Fruit fly (Drosophila melanogaster) Kc167 (cell line): ENCODE data around the gene BNIP3.
"Not testable (repeated sequence)": the region's sequence is repeated elsewhere in the genome, so short reads cannot be mapped to it uniquely, and the experiment has no call there.

ENCODE experiments used
- Myc ChIP-seq: fragments of >200 bp; optimal IDR thresholded peaks from 2 replicates; lab custom pipeline; 2017; ENCODE audit warnings: missing external identifiers
- Sin3A ChIP-seq: fragments of >200 bp; optimal IDR thresholded peaks from 2 replicates; lab custom pipeline; 2018; ENCODE audit warnings: missing external identifiers
- h ChIP-seq: fragments of >200 bp; optimal IDR thresholded peaks from 3 replicates; lab custom pipeline; 2018; ENCODE audit warnings: missing external identifiers
- insv ChIP-seq: fragments of >200 bp; optimal IDR thresholded peaks from 3 replicates; lab custom pipeline; 2018; ENCODE audit warnings: missing external identifiers
- psq ChIP-seq: fragments of >200 bp; optimal IDR thresholded peaks from 2 replicates; lab custom pipeline; 2017; ENCODE audit warnings: missing external identifiers
- ttk ChIP-seq: sonication (Bioruptor generic); optimal IDR thresholded peaks from 2 replicates; lab custom pipeline; 2017; ENCODE audit warnings: missing external identifiers

BNIP3 gene

DNA sequence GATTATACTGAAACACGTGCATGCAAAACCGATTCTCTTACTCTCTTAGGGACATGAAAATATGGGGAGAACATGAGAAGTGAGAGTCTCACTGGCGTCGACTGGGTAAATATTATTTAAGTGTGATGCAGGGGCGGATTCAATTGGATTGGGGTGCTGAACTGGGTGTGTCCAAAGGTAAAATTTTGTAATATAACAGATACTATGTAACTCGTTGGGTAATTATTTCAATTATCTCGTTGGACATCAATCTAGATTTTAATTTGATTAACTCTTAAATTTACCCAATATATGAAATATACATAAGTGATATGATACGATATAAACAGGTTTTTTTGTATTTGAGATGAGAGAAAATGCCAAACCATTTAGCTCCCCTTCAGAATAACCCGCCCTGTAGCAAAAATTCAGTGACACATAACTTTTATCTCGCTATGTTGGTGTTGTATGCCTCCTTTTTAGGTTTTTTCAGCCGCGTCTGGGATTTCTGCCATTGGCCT, 11.0 kb downstream of the BNIP3 start:
- TF ChIP-seq insv (lab: Kevin White, UChicago): no peak
- TF ChIP-seq psq (lab: Kevin White, UChicago): no peak
- no peak for TF ChIP-seq h (lab: Kevin White, UChicago)
- TF ChIP-seq Sin3A (lab: Kevin White, UChicago): no peak
- no peak for TF ChIP-seq Myc (lab: Kevin White, UChicago)
- no peak for TF ChIP-seq ttk (lab: Kevin White, UChicago)

dm6 chr3L:20507552-20507951, 11.6 kb downstream of the BNIP3 start:
- TF ChIP-seq Sin3A (lab: Kevin White, UChicago) (no peak), insv (lab: Kevin White, UChicago) (no peak), ttk (lab: Kevin White, UChicago) (no peak), h (lab: Kevin White, UChicago) (no peak), psq (lab: Kevin White, UChicago) (no peak), Myc (lab: Kevin White, UChicago) (no peak)

DNA sequence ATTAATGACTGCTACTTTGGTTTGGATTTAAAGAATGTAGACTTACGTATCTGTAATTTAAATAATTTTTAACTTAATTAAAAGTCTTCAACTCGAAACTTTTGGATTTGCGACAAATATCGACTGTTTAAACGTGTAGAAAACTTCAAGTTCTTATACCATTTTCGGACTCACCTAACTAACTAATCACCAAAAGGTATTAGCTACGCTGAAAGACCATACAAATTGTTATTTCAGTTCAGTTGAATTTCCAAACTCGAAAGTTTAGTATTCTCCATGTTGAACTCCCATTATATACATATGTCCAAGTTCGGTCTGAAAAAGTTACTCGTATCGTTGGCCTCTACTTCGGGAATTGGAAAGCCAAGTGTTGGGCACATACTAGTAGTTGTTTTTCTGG, 13.5 kb downstream of the BNIP3 start, which contains the start of gene CG5078:
TSS of gene CG5078 (plus strand) at position 301 of the 400 bp plus-strand sequence.
- TF ChIP-seq psq (lab: Kevin White, UChicago) (no peak), Sin3A (lab: Kevin White, UChicago) (no peak), h (lab: Kevin White, UChicago) (no peak), ttk (lab: Kevin White, UChicago) (no peak), Myc (lab: Kevin White, UChicago) (no peak), insv (lab: Kevin White, UChicago) (no peak)

- not testable (repeated sequence) for TF ChIP-seq h, psq, ttk (lab: Kevin White, UChicago)
These were observed 15.3 kb downstream of the BNIP3 start, which contains the start of gene CG17637 for dm6 chr3L:20503886-20504285. Gene CG17637, plus strand, starts transcription at chr3L:20504186.

dm6 chr3L:20503256-20503655, 15.9 kb downstream of the BNIP3 start:
- TF ChIP-seq insv (lab: Kevin White, UChicago) (no peak), Myc (lab: Kevin White, UChicago) (no peak), psq (lab: Kevin White, UChicago) (no peak), h (lab: Kevin White, UChicago) (no peak), ttk (lab: Kevin White, UChicago) (no peak), Sin3A (lab: Kevin White, UChicago) (no peak)

- TF ChIP-seq Sin3A, ttk, Myc (lab: Kevin White, UChicago): not testable (repeated sequence)
These were observed 19.7 kb downstream of the BNIP3 start, which contains the start of gene CG18281 for dm6 chr3L:20499536-20499935. Gene CG18281, plus strand, starts transcription at chr3L:20499836.

DNA sequence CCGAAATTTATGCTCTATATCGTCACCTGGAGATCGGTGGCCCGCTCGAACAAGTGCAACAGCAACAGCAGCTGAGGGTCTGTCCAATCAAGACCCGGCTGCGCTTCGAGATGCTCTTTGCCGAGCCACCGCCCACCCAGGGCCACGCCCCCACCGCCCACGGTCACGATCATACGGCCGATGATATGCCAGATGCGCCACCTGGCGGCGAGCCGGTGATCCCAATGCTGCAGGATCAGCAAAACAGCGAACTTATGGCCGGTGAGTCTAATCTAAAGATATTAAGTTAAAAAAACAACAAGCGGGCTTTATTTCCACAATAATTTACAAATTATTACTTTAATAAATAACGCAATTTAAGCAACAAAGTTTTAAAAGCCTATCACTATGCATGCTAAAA, 21.0 kb downstream of the BNIP3 start:
- TF ChIP-seq h (lab: Kevin White, UChicago) (no peak), psq (lab: Kevin White, UChicago) (no peak), ttk (lab: Kevin White, UChicago) (no peak), Myc (lab: Kevin White, UChicago) (no peak), Sin3A (lab: Kevin White, UChicago) (no peak), insv (lab: Kevin White, UChicago) (no peak)

DNA sequence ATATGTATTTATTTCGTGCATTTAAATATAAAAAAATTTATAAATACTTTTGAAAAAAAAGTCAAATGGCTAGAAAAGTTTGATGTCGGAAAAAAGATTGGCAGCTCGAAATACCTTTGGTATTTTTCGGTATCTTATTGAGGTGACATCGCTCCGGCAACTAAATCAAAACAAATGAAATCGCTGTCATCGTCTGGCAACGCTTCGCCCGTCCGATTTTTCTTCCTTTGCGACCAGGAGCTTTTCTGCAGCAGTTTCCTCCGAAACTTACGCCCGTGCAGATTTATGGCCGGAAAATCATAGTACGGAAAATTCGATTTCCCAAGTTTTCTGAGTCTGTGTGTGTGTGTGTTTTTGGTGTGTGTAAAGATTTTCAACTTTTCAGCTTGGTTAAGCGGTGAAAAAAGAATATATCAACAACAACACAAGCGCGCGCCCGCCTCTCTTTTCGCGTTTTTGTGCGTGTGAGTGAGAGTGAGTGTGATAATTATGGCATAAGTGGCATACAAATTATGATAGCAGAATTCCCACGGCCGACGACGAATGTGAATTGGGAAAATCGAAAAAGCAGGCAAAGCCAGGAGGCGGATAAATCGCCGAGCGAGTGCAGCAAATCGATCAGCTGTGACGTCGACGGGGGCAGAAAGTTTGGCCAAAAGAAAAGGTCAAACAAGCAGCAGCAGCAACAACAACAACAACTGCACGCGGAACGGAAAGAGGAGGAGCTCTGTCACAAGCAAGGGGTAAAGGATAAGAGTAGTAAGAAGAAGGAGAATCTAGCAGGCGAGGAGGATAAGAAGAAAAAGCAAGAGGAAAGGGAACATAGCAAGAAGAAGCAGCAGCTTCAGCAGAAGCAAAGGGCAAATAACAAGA, 21.8 kb downstream of the BNIP3 start, which contains the start of gene CG32425:
TSS of gene CG32425 (plus strand) at position 200 of the 873 bp plus-strand sequence.
- TF ChIP-seq Sin3A (lab: Kevin White, UChicago): no peak
- TF ChIP-seq psq (lab: Kevin White, UChicago): no peak
- no peak for TF ChIP-seq ttk (lab: Kevin White, UChicago)
- no peak for TF ChIP-seq h (lab: Kevin White, UChicago)
- no peak for TF ChIP-seq Myc (lab: Kevin White, UChicago)
- no peak for TF ChIP-seq insv (lab: Kevin White, UChicago)

DNA sequence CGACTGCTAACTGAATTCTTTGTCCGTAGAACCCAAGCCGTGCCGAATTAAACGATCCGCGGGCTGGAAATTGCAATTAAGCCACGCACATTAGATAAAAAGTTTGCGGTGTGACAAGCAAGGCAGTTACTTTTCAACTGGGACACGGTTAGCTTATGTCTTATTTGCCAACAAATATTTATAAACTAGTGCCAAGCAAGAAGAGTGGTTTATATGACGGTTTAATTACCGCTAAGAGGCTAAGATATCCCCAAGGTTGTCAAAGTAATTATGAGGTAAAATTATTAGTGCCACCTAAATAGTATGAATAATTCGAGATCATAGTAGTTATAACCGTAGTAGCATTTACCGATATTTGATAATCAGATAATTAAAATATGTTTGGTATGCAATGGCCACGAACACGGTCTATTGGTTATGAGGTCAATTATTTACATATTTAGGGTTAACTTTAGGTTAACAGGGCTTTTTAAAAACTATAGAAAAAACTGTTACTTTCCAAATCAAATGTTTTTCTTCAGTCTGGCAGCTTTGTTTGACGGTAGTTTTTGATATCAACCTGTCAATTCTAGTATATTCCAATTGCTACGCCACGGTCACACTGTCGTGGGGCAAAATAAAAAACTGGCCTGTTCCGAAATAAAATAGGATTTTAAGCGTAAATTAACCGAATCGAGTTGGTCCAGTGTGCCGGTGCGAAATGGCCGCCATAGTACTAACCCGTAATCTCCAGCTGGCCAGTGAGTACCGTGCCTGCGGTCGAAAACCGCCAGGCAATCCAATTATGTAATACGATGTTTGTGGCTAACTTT, 24.2 kb downstream of the BNIP3 start, which contains the start of gene ZnT77C:
TSS of gene ZnT77C (minus strand) at position 142 of the 812 bp plus-strand sequence.
- TF ChIP-seq insv (lab: Kevin White, UChicago) (no peak), Sin3A (lab: Kevin White, UChicago) (no peak), psq (lab: Kevin White, UChicago) (no peak), ttk (lab: Kevin White, UChicago) (no peak), h (lab: Kevin White, UChicago) (no peak), Myc (lab: Kevin White, UChicago) (no peak)

dm6 chr3L:20494262-20494601, 25.0 kb downstream of the BNIP3 start:
- TF ChIP-seq ttk (lab: Kevin White, UChicago) (no peak), psq (lab: Kevin White, UChicago) (no peak), Myc (lab: Kevin White, UChicago) (no peak), Sin3A (lab: Kevin White, UChicago) (no peak), insv (lab: Kevin White, UChicago) (no peak), h (lab: Kevin White, UChicago) (no peak)
